Fruit fly (Drosophila melanogaster): ENCODE results near the gene CG17075.

Gene CG17075

DNA sequence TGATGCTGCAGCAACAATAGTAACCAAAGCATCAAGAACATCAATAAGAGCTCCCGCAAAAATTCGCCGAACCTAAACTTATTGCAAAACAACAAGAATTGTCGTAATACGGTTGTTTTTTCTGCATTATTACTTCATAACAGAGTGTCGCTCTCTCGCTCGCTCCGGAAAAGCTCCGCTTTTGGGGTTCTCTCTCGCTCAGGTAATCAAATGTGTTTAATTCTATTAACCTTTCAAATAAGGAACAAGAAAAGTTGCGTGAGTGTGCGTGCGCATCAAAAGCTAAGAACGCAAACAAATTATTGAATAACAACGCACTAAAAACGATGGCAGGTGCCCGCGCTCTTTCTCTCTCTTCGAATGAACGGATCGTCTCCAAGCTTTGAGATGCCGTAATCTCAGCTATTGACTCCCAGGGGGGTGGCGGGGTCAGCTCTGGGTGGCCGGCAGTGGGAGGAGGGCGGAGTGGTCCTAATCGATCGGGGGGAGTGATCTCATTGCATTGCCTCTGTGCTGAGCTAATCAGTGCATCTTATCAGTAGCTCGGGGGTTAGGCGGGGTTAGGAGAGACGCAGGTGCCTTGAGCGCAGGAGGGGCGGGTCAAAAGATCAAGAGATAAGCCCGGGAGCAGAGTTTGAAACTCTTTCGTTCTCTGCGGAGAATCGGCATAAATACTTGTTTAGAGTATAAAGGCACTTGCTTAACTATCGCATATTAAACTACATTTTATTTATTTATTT lies 39.1 kb upstream of the CG17075 start (continued):
- TF ChIP-seq CG16863 (GFP tag; optimal IDR thresholded peaks at IDR 0.05) (no peak), CG8478 (optimal IDR thresholded peaks at IDR 0.05) (no peak), odd (GFP tag; optimal IDR thresholded peaks at IDR 0.05) (no peak), sug (tag; optimal IDR thresholded peaks at IDR 0.05) (peak; percentile 99), CG17829 (tag; optimal IDR thresholded peaks at IDR 0.05) (no peak), CG10565 (GFP tag; optimal IDR thresholded peaks at IDR 0.05) (no peak), CG6254 (GFP tag; optimal IDR thresholded peaks at IDR 0.05) (no peak), BEAF-32 (GFP tag; optimal IDR thresholded peaks at IDR 0.05) (no peak), CG31441 (GFP tag; IDR thresholded peaks at IDR 0.05) (no peak), CG6791 (GFP tag; IDR thresholded peaks at IDR 0.05; ENCODE audit: partially characterized antibody) (no peak), CG2202 (tag; optimal IDR thresholded peaks at IDR 0.05) (no peak), CG7987 (GFP tag; optimal IDR thresholded peaks at IDR 0.05) (no peak), jing (GFP tag; optimal IDR thresholded peaks at IDR 0.05) (no peak), caup (GFP tag; optimal IDR thresholded peaks at IDR 0.05; ENCODE audit: severe bottlenecking) (no peak), Atf3 (GFP tag; optimal IDR thresholded peaks at IDR 0.05) (no peak), CG31365 (tag; optimal IDR thresholded peaks at IDR 0.05) (no peak), YL-1 (GFP tag; optimal IDR thresholded peaks at IDR 0.05) (no peak), NFAT (GFP tag; IDR thresholded peaks at IDR 0.05) (no peak), dmrt11E (tag; optimal IDR thresholded peaks at IDR 0.05) (no peak), dati (GFP tag; IDR thresholded peaks at IDR 0.05) (no peak), ttk (GFP tag; IDR thresholded peaks at IDR 0.05) (no peak), Sin3A (optimal IDR thresholded peaks at IDR 0.05) (no peak), CG2199 (GFP tag; IDR thresholded peaks at IDR 0.05) (0 out of 3 replicates have a peak, but pooled peaks have one; percentile 17), fd102C (GFP tag; optimal IDR thresholded peaks at IDR 0.05) (no peak), Doc3 (GFP tag; IDR thresholded peaks at IDR 0.05; ENCODE audit: partially characterized antibody) (no peak), grn (GFP tag; optimal IDR thresholded peaks at IDR 0.05) (peak; percentile 67), CoRest (tag; optimal IDR thresholded peaks at IDR 0.05) (no peak), fu2 (GFP tag; optimal IDR thresholded peaks at IDR 0.05) (no peak), CG8388 (GFP tag; optimal IDR thresholded peaks at IDR 0.05) (no peak)

DNA sequence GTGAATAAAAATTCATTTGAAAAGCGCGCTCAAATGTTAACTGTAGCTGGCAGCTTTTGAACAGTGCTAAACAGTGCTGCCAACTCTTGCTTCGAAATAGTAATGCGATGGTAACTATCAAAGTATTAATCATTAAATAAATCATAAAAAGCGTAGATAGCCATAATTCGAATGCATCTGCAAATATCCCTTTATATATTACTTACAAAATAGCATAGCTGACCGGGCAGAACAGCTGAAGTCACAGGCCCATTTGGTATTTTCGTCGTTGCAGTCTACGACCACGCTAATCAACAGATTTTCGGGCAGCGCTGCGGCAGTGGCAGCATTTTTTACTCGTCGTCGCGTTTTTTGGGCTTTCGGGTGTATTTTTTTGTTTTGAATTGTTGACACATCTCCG lies 38.3 kb upstream of the CG17075 start, which contains the start of gene Plc21C:
TSS of gene Plc21C (plus strand) at position 290 of the 400 bp plus-strand sequence.
- TF ChIP-seq CrebB (tag; optimal IDR thresholded peaks at IDR 0.05) (no peak), mirr (GFP tag; optimal IDR thresholded peaks at IDR 0.05) (no peak), TFAM (GFP tag; optimal IDR thresholded peaks at IDR 0.05) (no peak), cwo (GFP tag; optimal IDR thresholded peaks at IDR 0.05) (peak; percentile 23), CG16779 (GFP tag; IDR thresholded peaks at IDR 0.05) (no peak), CG30431 (GFP tag; optimal IDR thresholded peaks at IDR 0.05) (no peak), prd (optimal IDR thresholded peaks at IDR 0.05) (no peak), prd (GFP tag; IDR thresholded peaks at IDR 0.05) (peak; percentile 33; the same call in 1 of the 3 replicates), bcd (GFP tag; optimal IDR thresholded peaks at IDR 0.05) (peak; percentile 39), CG10274 (GFP tag; optimal IDR thresholded peaks at IDR 0.05) (no peak), Kr (GFP tag; optimal IDR thresholded peaks at IDR 0.05) (no peak), Camta (GFP tag; optimal IDR thresholded peaks at IDR 0.05) (peak; percentile 37), CG34422 (GFP tag; IDR thresholded peaks at IDR 0.05) (0 out of 3 replicates have a peak, but pooled peaks have one; percentile 46), CG3995 (GFP tag; optimal IDR thresholded peaks at IDR 0.05) (peak; percentile 83), hb (GFP tag; IDR thresholded peaks at IDR 0.05; ENCODE audit: partially characterized antibody) (no peak), Atf3 (GFP tag; optimal IDR thresholded peaks at IDR 0.05) (no peak), grn (GFP tag; optimal IDR thresholded peaks at IDR 0.05) (peak; percentile 48), Adf1 (GFP tag; IDR thresholded peaks at IDR 0.05) (peak; percentile 92), Dek (tag; optimal IDR thresholded peaks at IDR 0.05) (peak; percentile 42), CG4730 (GFP tag; IDR thresholded peaks at IDR 0.05) (no peak), en (GFP tag; optimal IDR thresholded peaks at IDR 0.05) (no peak), CG6854 (GFP tag; optimal IDR thresholded peaks at IDR 0.05) (peak; percentile 4), lilli (GFP tag; optimal IDR thresholded peaks at IDR 0.05) (peak; percentile 71), Med (GFP tag) (peak; percentile 93)
